Fruit fly (Drosophila melanogaster) whole organism, embryonic: ENCODE measurements around the gene mldr.

Experiments
- ATbp ChIP-seq: fragments of 200-800 bp; sonication (Bioruptor generic); optimal IDR thresholded peaks from 2 replicates; lab custom pipeline; 2017; ENCODE audit warnings: missing biosample characterization, mild to moderate bottlenecking, missing genetic modification characterization, missing genetic modification reagents
- Adf1 ChIP-seq: fragments of 200-800 bp; sonication (Bioruptor generic); IDR thresholded peaks from 2 replicates; pipeline ENCODE4 v1.3.6; 2022; ENCODE audit warnings: missing biosample characterization, missing genetic modification characterization
- Antp ChIP-seq: fragments of 200-800 bp; sonication (Bioruptor generic); optimal IDR thresholded peaks from 3 replicates; lab custom pipeline; 2016; ENCODE audit warnings: missing biosample characterization, missing genetic modification characterization
- Bdp1 ChIP-seq: fragments of 200-800 bp; sonication (Bioruptor generic); optimal IDR thresholded peaks from 3 replicates; lab custom pipeline; 2016; ENCODE audit warnings: missing biosample characterization, missing genetic modification characterization
- CG10462 ChIP-seq: fragments of 200-800 bp; sonication (Bioruptor generic); optimal IDR thresholded peaks from 2 replicates; lab custom pipeline; 2016; ENCODE audit warnings: missing biosample characterization, missing genetic modification characterization
- CG12104 ChIP-seq: fragments of 200-800 bp; sonication (Bioruptor generic); optimal IDR thresholded peaks from 3 replicates; lab custom pipeline; 2016; ENCODE audit warnings: missing biosample characterization, missing genetic modification characterization
- CG14860 ChIP-seq: fragments of 200-800 bp; sonication (Bioruptor generic); IDR thresholded peaks from 3 replicates; pipeline ENCODE4 v1.3.6; 2022; ENCODE audit warnings: missing biosample characterization, missing genetic modification characterization; ENCODE audit not compliant: partially characterized antibody
- CG14965 ChIP-seq: fragments of 200-800 bp; sonication (Bioruptor generic); optimal IDR thresholded peaks from 2 replicates; lab custom pipeline; 2016; ENCODE audit warnings: missing biosample characterization, missing genetic modification characterization, borderline replicate concordance
- CG16813 ChIP-seq: fragments of 200-800 bp; sonication (Bioruptor generic); IDR thresholded peaks from 3 replicates; pipeline ENCODE4 v1.3.6; 2022; ENCODE audit warnings: missing biosample characterization, missing genetic modification characterization; ENCODE audit not compliant: partially characterized antibody
- CG31365 ChIP-seq: fragments of 200-800 bp; sonication (Bioruptor generic); optimal IDR thresholded peaks from 2 replicates; lab custom pipeline; 2018; ENCODE audit warnings: missing biosample characterization, mild to moderate bottlenecking, missing genetic modification characterization
- CG4404 ChIP-seq: fragments of 200-800 bp; sonication (Bioruptor generic); IDR thresholded peaks from 2 replicates; pipeline ENCODE4 v1.3.6; 2022; ENCODE audit warnings: missing biosample characterization, missing genetic modification characterization
- CG4424 ChIP-seq: fragments of 200-800 bp; sonication (Bioruptor generic); optimal IDR thresholded peaks from 3 replicates; lab custom pipeline; 2016; ENCODE audit warnings: missing biosample characterization, missing genetic modification characterization
- CG4617 ChIP-seq: fragments of 200-800 bp; sonication (Bioruptor generic); optimal IDR thresholded peaks from 3 replicates; lab custom pipeline; 2016; ENCODE audit warnings: missing biosample characterization, missing genetic modification characterization, borderline replicate concordance
- CG7786 ChIP-seq: fragments of 200-800 bp; sonication (Bioruptor generic); optimal IDR thresholded peaks from 2 replicates; lab custom pipeline; 2016; ENCODE audit warnings: missing biosample characterization, missing genetic modification characterization
- CG8478 ChIP-seq: fragments of >200 bp; optimal IDR thresholded peaks from 2 replicates; lab custom pipeline; 2018
- CG8765 ChIP-seq: fragments of 200-800 bp; sonication (Bioruptor generic); IDR thresholded peaks from 2 replicates; pipeline ENCODE4 v1.3.6; 2022; ENCODE audit warnings: missing biosample characterization, missing genetic modification characterization
- CoRest ChIP-seq: fragments of 200-800 bp; sonication (Bioruptor generic); optimal IDR thresholded peaks from 3 replicates; lab custom pipeline; 2018; ENCODE audit warnings: missing biosample characterization, mild to moderate bottlenecking, missing genetic modification characterization, moderate library complexity
- Deaf1 ChIP-seq: fragments of 200-800 bp; optimal IDR thresholded peaks from 3 replicates; lab custom pipeline; 2019; ENCODE audit warnings: missing biosample characterization, mild to moderate bottlenecking, missing genetic modification characterization, moderate library complexity
- Dip3 ChIP-seq: fragments of 200-800 bp; sonication (Bioruptor generic); optimal IDR thresholded peaks from 3 replicates; lab custom pipeline; 2016; ENCODE audit warnings: missing biosample characterization, missing genetic modification characterization
- Dll ChIP-seq: fragments of 200-800 bp; sonication (Bioruptor generic); IDR thresholded peaks from 4 replicates; pipeline ENCODE4 v1.3.6; 2022; ENCODE audit warnings: missing biosample characterization, missing genetic modification characterization; ENCODE audit not compliant: partially characterized antibody
- Drgx ChIP-seq: fragments of 200-800 bp; sonication (Bioruptor generic); IDR thresholded peaks from 2 replicates; pipeline ENCODE4 v1.3.6; 2022; ENCODE audit warnings: missing biosample characterization, missing genetic modification characterization
- E2f2 ChIP-seq: fragments of 200-800 bp; sonication (Bioruptor generic); IDR thresholded peaks from 2 replicates; pipeline ENCODE4 v1.3.6; 2022; ENCODE audit warnings: missing biosample characterization, missing genetic modification characterization
- GATAe ChIP-seq: fragments of 200-800 bp; sonication (Bioruptor generic); conservative IDR thresholded peaks from 2 replicates; pipeline ENCODE4 v1.3.6; 2022; ENCODE audit warnings: missing biosample characterization, missing genetic modification characterization
- H2.0 ChIP-seq: fragments of 200-800 bp; sonication (Bioruptor generic); IDR thresholded peaks from 2 replicates; pipeline ENCODE4 v1.3.6; 2022; ENCODE audit warnings: missing biosample characterization, missing genetic modification characterization
- HLH3B ChIP-seq: fragments of 200-800 bp; sonication (Bioruptor generic); IDR thresholded peaks from 2 replicates; pipeline ENCODE4 v1.3.6; 2022; ENCODE audit warnings: missing biosample characterization, missing genetic modification characterization
- Hey ChIP-seq: fragments of 200-800 bp; sonication (Bioruptor generic); optimal IDR thresholded peaks from 3 replicates; lab custom pipeline; 2018; ENCODE audit warnings: missing biosample characterization, mild to moderate bottlenecking, missing genetic modification characterization
- HmgD ChIP-seq: fragments of 200-800 bp; sonication (Bioruptor generic); optimal IDR thresholded peaks from 3 replicates; lab custom pipeline; 2016; ENCODE audit warnings: missing biosample characterization, missing genetic modification characterization
- Lim3 ChIP-seq: fragments of 200-800 bp; sonication (Bioruptor generic); IDR thresholded peaks from 2 replicates; pipeline ENCODE4 v1.3.6; 2022; ENCODE audit warnings: missing biosample characterization, missing genetic modification characterization
- Nf-YC ChIP-seq: fragments of 200-800 bp; optimal IDR thresholded peaks from 3 replicates; lab custom pipeline; 2019; ENCODE audit warnings: missing biosample characterization, mild to moderate bottlenecking, missing genetic modification characterization, moderate library complexity
- Optix ChIP-seq: fragments of 200-800 bp; sonication (Bioruptor generic); IDR thresholded peaks from 3 replicates; pipeline ENCODE4 v1.3.6; 2022; ENCODE audit warnings: missing biosample characterization, missing genetic modification characterization
- Ptx1 ChIP-seq: fragments of 200-800 bp; sonication (Bioruptor generic); IDR thresholded peaks from 2 replicates; pipeline ENCODE4 v1.3.6; 2022; ENCODE audit warnings: missing biosample characterization, missing genetic modification characterization
- Sox102F ChIP-seq: fragments of 200-800 bp; sonication (Bioruptor generic); optimal IDR thresholded peaks from 2 replicates; lab custom pipeline; 2018; ENCODE audit warnings: missing biosample characterization, mild to moderate bottlenecking, missing genetic modification characterization, moderate library complexity
- Sry-β ChIP-seq: fragments of 200-800 bp; sonication (Bioruptor generic); optimal IDR thresholded peaks from 2 replicates; lab custom pipeline; 2018; ENCODE audit warnings: missing biosample characterization, mild to moderate bottlenecking, missing genetic modification characterization, moderate library complexity
- ab ChIP-seq: fragments of 200-800 bp; sonication (Bioruptor generic); optimal IDR thresholded peaks from 2 replicates; lab custom pipeline; 2016; ENCODE audit warnings: missing biosample characterization, missing genetic modification characterization
- bbx ChIP-seq: fragments of 200-800 bp; sonication (Bioruptor generic); IDR thresholded peaks from 2 replicates; pipeline ENCODE4 v1.3.6; 2022; ENCODE audit warnings: missing biosample characterization, missing genetic modification characterization; ENCODE audit not compliant: partially characterized antibody
- ems ChIP-seq: fragments of 200-800 bp; sonication (Bioruptor generic); optimal IDR thresholded peaks from 3 replicates; lab custom pipeline; 2016; ENCODE audit warnings: missing biosample characterization, missing genetic modification characterization
- fd3F ChIP-seq: fragments of 200-800 bp; sonication (Bioruptor generic); optimal IDR thresholded peaks from 2 replicates; lab custom pipeline; 2018; ENCODE audit warnings: missing biosample characterization, mild to moderate bottlenecking, missing genetic modification characterization, moderate library complexity
- fd96Cb ChIP-seq: fragments of 200-800 bp; sonication (Bioruptor generic); optimal IDR thresholded peaks from 2 replicates; lab custom pipeline; 2018; ENCODE audit warnings: missing biosample characterization, mild to moderate bottlenecking, missing genetic modification characterization, moderate library complexity
- gfzf ChIP-seq: fragments of 200-800 bp; sonication (Bioruptor generic); optimal IDR thresholded peaks from 2 replicates; lab custom pipeline; 2016; ENCODE audit warnings: missing biosample characterization, mild to moderate bottlenecking, missing genetic modification characterization, moderate library complexity
- gsb-n ChIP-seq: fragments of 200-800 bp; sonication (Bioruptor generic); optimal IDR thresholded peaks from 3 replicates; lab custom pipeline; 2018; ENCODE audit warnings: missing biosample characterization, mild to moderate bottlenecking, missing genetic modification characterization
- kay ChIP-seq: fragments of 200-800 bp; sonication (Bioruptor generic); optimal IDR thresholded peaks from 2 replicates; lab custom pipeline; 2016; ENCODE audit warnings: missing biosample characterization, missing genetic modification characterization
- lbe ChIP-seq: fragments of 200-800 bp; sonication (Bioruptor generic); optimal IDR thresholded peaks from 2 replicates; lab custom pipeline; 2016; ENCODE audit warnings: missing biosample characterization, mild to moderate bottlenecking, missing genetic modification characterization
- lilli ChIP-seq: fragments of 200-800 bp; sonication (Bioruptor generic); optimal IDR thresholded peaks from 3 replicates; lab custom pipeline; 2016; ENCODE audit warnings: missing biosample characterization, missing genetic modification characterization
- nerfin-1 ChIP-seq: fragments of 200-800 bp; sonication (Bioruptor generic); optimal IDR thresholded peaks from 3 replicates; lab custom pipeline; 2019; ENCODE audit warnings: missing biosample characterization, mild to moderate bottlenecking, missing genetic modification characterization, moderate library complexity
- org-1 ChIP-seq: fragments of 200-800 bp; sonication (Bioruptor generic); optimal IDR thresholded peaks from 2 replicates; lab custom pipeline; 2017; ENCODE audit warnings: missing biosample characterization, missing genetic modification characterization
- sc ChIP-seq, 3 experiments: fragments of >200 bp in 2 of 3; fragments of 200-800 bp in 1 of 3; sonication (Bioruptor generic) in 1 of 3; optimal IDR thresholded peaks; 2 replicates in 2 of 3; 3 replicates in 1 of 3; lab custom pipeline; 2017; ENCODE audit warnings: mild to moderate bottlenecking in 1 of 3, missing biosample characterization in 1 of 3, missing genetic modification characterization in 1 of 3, missing genetic modification reagents in 1 of 3
- sqz ChIP-seq: fragments of 200-800 bp; sonication (Bioruptor generic); optimal IDR thresholded peaks from 3 replicates; lab custom pipeline; 2018; ENCODE audit warnings: missing biosample characterization, mild to moderate bottlenecking, missing genetic modification characterization
- ssp ChIP-seq: fragments of 200-800 bp; sonication (Bioruptor generic); IDR thresholded peaks from 2 replicates; pipeline ENCODE4 v1.3.6; 2022; ENCODE audit warnings: missing biosample characterization, missing genetic modification characterization
- tgo ChIP-seq: fragments of 200-800 bp; sonication (Bioruptor generic); IDR thresholded peaks from 3 replicates; pipeline ENCODE4 v1.3.6; 2022; ENCODE audit warnings: missing biosample characterization, missing genetic modification characterization
- vnd ChIP-seq: fragments of 200-800 bp; sonication (Bioruptor generic); IDR thresholded peaks from 3 replicates; pipeline ENCODE4 v1.3.6; 2022; ENCODE audit warnings: missing biosample characterization, missing genetic modification characterization; ENCODE audit not compliant: partially characterized antibody
- wek ChIP-seq: fragments of 200-800 bp; sonication (Bioruptor generic); optimal IDR thresholded peaks from 3 replicates; lab custom pipeline; 2018; ENCODE audit warnings: missing biosample characterization, mild to moderate bottlenecking, missing genetic modification characterization, moderate library complexity

The mldr gene

DNA sequence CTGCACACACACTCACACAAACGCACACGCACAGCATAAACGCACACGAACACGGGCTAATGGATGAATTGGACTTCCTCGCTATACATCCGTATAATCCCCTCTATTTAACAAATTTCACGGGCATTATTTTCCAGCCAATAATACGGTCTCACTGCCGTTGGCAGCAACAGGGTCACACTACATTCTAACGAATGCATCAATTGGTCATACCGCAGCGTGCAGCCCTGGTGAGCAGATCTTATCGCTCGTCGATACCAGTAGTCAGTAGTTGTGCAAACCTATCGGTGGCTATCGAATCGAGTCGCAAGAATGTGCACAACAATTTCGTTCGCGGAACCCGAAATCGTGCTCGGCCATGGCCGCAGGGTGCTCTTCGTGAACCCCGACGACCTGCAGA is 3.3 kb upstream of the mldr start, which contains the start of the genes Top3beta and wuho (continued):
- no peak for TF ChIP-seq CG31365 (tag; lab: Kevin White, UChicago)
- no peak for TF ChIP-seq Hey
- TF ChIP-seq wek (GFP tag; lab: Kevin White, UChicago), result peak; percentile 81
- TF ChIP-seq Deaf1 (tag; lab: Kevin White, UChicago), result peak; percentile 65
- TF ChIP-seq tgo (GFP tag; lab: Robert Waterston, UW), result no peak
- TF ChIP-seq CG10462 (GFP tag; lab: Kevin White, UChicago), result no peak
- TF ChIP-seq Antp (GFP tag; lab: Kevin White, UChicago), result no peak
- TF ChIP-seq ATbp (GFP tag; lab: Kevin White, UChicago), result no peak
- peak; percentile 79 for TF ChIP-seq bbx (GFP tag; lab: Robert Waterston, UW)
- no peak for TF ChIP-seq Sox102F (GFP tag; lab: Kevin White, UChicago)
- peak; percentile 69 for TF ChIP-seq CG14860 (GFP tag; lab: Robert Waterston, UW)
- TF ChIP-seq CG8478, result no peak
- TF ChIP-seq H2.0 (GFP tag; lab: Robert Waterston, UW), result no peak
- TF ChIP-seq CG8765, result no peak
- TF ChIP-seq nerfin-1, result peak; percentile 60
- peak; percentile 68; the same call in 3 of the 4 replicates for TF ChIP-seq Dll (GFP tag; lab: Robert Waterston, UW)
- TF ChIP-seq CG16813 (GFP tag; lab: Robert Waterston, UW), result peak; percentile 62; the same call in 2 of the 3 replicates
- TF ChIP-seq sc (optimal IDR thresholded peaks at IDR 0.05; lab: Kevin White, UChicago), result no peak
- TF ChIP-seq sc (GFP tag; optimal IDR thresholded peaks at IDR 0.05; lab: Kevin White, UChicago), result no peak
- no peak for TF ChIP-seq GATAe (GFP tag; lab: Robert Waterston, UW)
- peak; percentile 9 for TF ChIP-seq org-1 (GFP tag; lab: Kevin White, UChicago)
- peak; percentile 46; the same call in 1 of the 2 replicates for TF ChIP-seq ssp (GFP tag; lab: Robert Waterston, UW)
- peak; percentile 29 for TF ChIP-seq kay
- TF ChIP-seq fd3F (GFP tag; lab: Kevin White, UChicago), result no peak
- TF ChIP-seq Sry-β (GFP tag; lab: Kevin White, UChicago), result peak; percentile 53
- peak; percentile 66 for TF ChIP-seq lilli (GFP tag; lab: Kevin White, UChicago)
- TF ChIP-seq CG4404 (GFP tag; lab: Robert Waterston, UW), result no peak
- TF ChIP-seq Nf-YC (tag; lab: Kevin White, UChicago), result peak; percentile 74
- no peak for TF ChIP-seq Adf1
- TF ChIP-seq lbe (GFP tag; lab: Kevin White, UChicago), result peak; percentile 30
- peak; percentile 40 for TF ChIP-seq CG7786 (GFP tag; lab: Kevin White, UChicago)
- TF ChIP-seq Bdp1 (GFP tag; lab: Kevin White, UChicago), result no peak
- no peak for TF ChIP-seq Dip3 (GFP tag; lab: Kevin White, UChicago)
- TF ChIP-seq fd96Cb (tag; lab: Kevin White, UChicago), result no peak
- peak; percentile 92 for TF ChIP-seq HmgD (GFP tag; lab: Kevin White, UChicago)
- TF ChIP-seq Optix (GFP tag; lab: Robert Waterston, UW), result no peak
- TF ChIP-seq gfzf (GFP tag; lab: Kevin White, UChicago), result peak; percentile 99
- no peak for TF ChIP-seq Lim3 (GFP tag; lab: Robert Waterston, UW)
- no peak for TF ChIP-seq ab (GFP tag; lab: Kevin White, UChicago)
- no peak for TF ChIP-seq sqz (GFP tag; lab: Kevin White, UChicago)
- TF ChIP-seq CoRest (tag; lab: Kevin White, UChicago), result peak; percentile 32
- no peak for TF ChIP-seq Drgx (GFP tag; lab: Robert Waterston, UW)
- no peak for TF ChIP-seq CG14965 (GFP tag; lab: Kevin White, UChicago)
- TF ChIP-seq CG4617, result peak; percentile 97
- TF ChIP-seq vnd (GFP tag; lab: Robert Waterston, UW), result peak; percentile 52; the same call in 1 of the 3 replicates
- peak; percentile 43 for TF ChIP-seq ems (GFP tag; lab: Kevin White, UChicago)
- TF ChIP-seq CG12104 (GFP tag; lab: Kevin White, UChicago), result no peak
- peak; percentile 34; the same call in 1 of the 2 replicates for TF ChIP-seq Ptx1
- TF ChIP-seq gsb-n (tag; lab: Kevin White, UChicago), result peak; percentile 93
- TF ChIP-seq HLH3B (GFP tag; lab: Robert Waterston, UW), result no peak
- peak; percentile 49 for TF ChIP-seq E2f2 (GFP tag; lab: Robert Waterston, UW)
- TF ChIP-seq CG4424 (GFP tag; lab: Kevin White, UChicago), result peak; percentile 6
